Worm (Caenorhabditis elegans) whole organism, L1 larva: Measurements from ENCODE around the gene tac-1.
A peak's percentile ranks its signal among the peaks of the same experiment; 100 is the strongest.
"Not testable (repeated sequence)": the region's sequence is repeated elsewhere in the genome, so short reads cannot be mapped to it uniquely, and the experiment has no call there.

Source experiments
- C04F5.9 ChIP-seq: sonication (generic microtip); optimal IDR thresholded peaks from 2 replicates; lab custom pipeline; 2016; ENCODE audit warnings: missing genetic modification characterization, missing compliant biosample characterization
- C16A3.4 ChIP-seq: fragments of 150-350 bp; optimal IDR thresholded peaks from 2 replicates; lab custom pipeline; 2014; ENCODE audit warnings: missing biosample characterization, missing genetic modification characterization
- C34B4.2 ChIP-seq: sonication (generic microtip); optimal IDR thresholded peaks from 2 replicates; lab custom pipeline; 2017; ENCODE audit warnings: mild to moderate bottlenecking, missing genetic modification characterization, missing compliant biosample characterization
- F16B12.6 ChIP-seq: fragments of 150-350 bp; optimal IDR thresholded peaks from 2 replicates; lab custom pipeline; 2014; ENCODE audit warnings: missing biosample characterization, missing genetic modification characterization
- aha-1 ChIP-seq: fragments of 150-350 bp; optimal IDR thresholded peaks from 2 replicates; lab custom pipeline; 2014; ENCODE audit warnings: missing biosample characterization, missing genetic modification characterization
- alr-1 ChIP-seq: fragments of 200-800 bp; sonication (Bioruptor generic); optimal IDR thresholded peaks from 2 replicates; lab custom pipeline; 2018; ENCODE audit warnings: borderline replicate concordance, mild to moderate bottlenecking, missing genetic modification characterization, missing compliant biosample characterization
- aly-2 ChIP-seq: fragments of 150-350 bp; optimal IDR thresholded peaks from 2 replicates; lab custom pipeline; 2014; ENCODE audit warnings: missing biosample characterization, missing genetic modification characterization
- ceh-63 ChIP-seq: fragments of 200-800 bp; sonication (Bioruptor generic); optimal IDR thresholded peaks from 2 replicates; lab custom pipeline; 2018; ENCODE audit warnings: mild to moderate bottlenecking, missing genetic modification characterization, missing compliant biosample characterization
- ceh-88 ChIP-seq: fragments of 200-800 bp; sonication (Bioruptor generic); IDR thresholded peaks from 2 replicates; pipeline ENCODE4 v1.3.6; 2022; ENCODE audit warnings: missing genetic modification characterization, missing compliant biosample characterization
- ceh-90 ChIP-seq: sonication (generic microtip); optimal IDR thresholded peaks from 2 replicates; lab custom pipeline; 2016; ENCODE audit warnings: missing genetic modification characterization, missing compliant biosample characterization
- ces-1 ChIP-seq: fragments of 150-350 bp; optimal IDR thresholded peaks from 2 replicates; lab custom pipeline; 2014; ENCODE audit warnings: missing biosample characterization, missing genetic modification reagents, missing genetic modification characterization
- dpl-1 ChIP-seq, 3 experiments: fragments of 150-350 bp in 2 of 3; sonication (generic microtip) in 1 of 3; optimal IDR thresholded peaks; 2 replicates each; lab custom pipeline; 2014 to 2017; ENCODE audit warnings: missing biosample characterization in 3 of 3, missing genetic modification characterization in 3 of 3, missing genetic modification reagents in 3 of 3
- dsc-1 ChIP-seq: sonication (generic microtip); optimal IDR thresholded peaks from 2 replicates; lab custom pipeline; 2016; ENCODE audit warnings: mild to moderate bottlenecking, missing genetic modification characterization, missing compliant biosample characterization
- efl-1 ChIP-seq, 4 experiments: fragments of 150-350 bp; optimal IDR thresholded peaks in 3 of 4; peaks in 1 of 4; 1 replicate in 1 of 4; 2 replicates in 3 of 4; lab custom pipeline; 2014; ENCODE audit warnings: missing biosample characterization in 2 of 4, missing genetic modification characterization in 2 of 4, missing genetic modification reagents in 2 of 4
- efl-3 ChIP-seq: fragments of 200-800 bp; sonication (Bioruptor generic); optimal IDR thresholded peaks from 2 replicates; lab custom pipeline; 2018; ENCODE audit warnings: mild to moderate bottlenecking, missing genetic modification characterization, missing compliant biosample characterization
- egl-13 ChIP-seq: sonication (generic microtip); optimal IDR thresholded peaks from 2 replicates; lab custom pipeline; 2016; ENCODE audit warnings: missing genotype, missing genetic modification reagents, missing genetic modification characterization, missing compliant biosample characterization
- elt-3 ChIP-seq, 6 experiments: fragments of 150-350 bp in 1 of 6; sonication (generic microtip); optimal IDR thresholded peaks; 2 replicates each; lab custom pipeline; 2017 to 2018; ENCODE audit warnings: missing biosample characterization in 6 of 6, missing genetic modification characterization in 6 of 6, inconsistent platforms in 1 of 6
- fkh-10 ChIP-seq: sonication (generic microtip); optimal IDR thresholded peaks from 2 replicates; lab custom pipeline; 2017; ENCODE audit warnings: missing biosample characterization, missing genetic modification reagents, missing genetic modification characterization
- hlh-17 ChIP-seq: fragments of 200-800 bp; sonication (Bioruptor generic); optimal IDR thresholded peaks from 2 replicates; lab custom pipeline; 2018; ENCODE audit warnings: missing genetic modification characterization, mild to moderate bottlenecking, missing compliant biosample characterization, moderate library complexity, borderline replicate concordance
- hpl-2 ChIP-seq: fragments of 150-350 bp; optimal IDR thresholded peaks from 2 replicates; lab custom pipeline; 2014; ENCODE audit warnings: missing biosample characterization, missing genetic modification reagents, missing genetic modification characterization
- irx-1 ChIP-seq: sonication (generic microtip); optimal IDR thresholded peaks from 2 replicates; lab custom pipeline; 2016; ENCODE audit warnings: missing genetic modification characterization, missing compliant biosample characterization
- jun-1 ChIP-seq: fragments of 150-350 bp; optimal IDR thresholded peaks from 2 replicates; lab custom pipeline; 2014; ENCODE audit warnings: missing biosample characterization, missing genetic modification reagents, missing genetic modification characterization
- lin-15B ChIP-seq: fragments of 150-350 bp; sonication (generic microtip); optimal IDR thresholded peaks from 3 replicates; lab custom pipeline; 2014; ENCODE audit warnings: missing biosample characterization, missing genetic modification characterization
- lin-35 ChIP-seq, 2 experiments: fragments of 150-350 bp; optimal IDR thresholded peaks; 2 replicates each; lab custom pipeline; 2014; ENCODE audit warnings: missing biosample characterization in 2 of 2, missing genetic modification characterization in 2 of 2, missing genetic modification reagents in 2 of 2
- lsy-2 ChIP-seq, 2 experiments: fragments of 150-350 bp; optimal IDR thresholded peaks; 2 replicates each; lab custom pipeline; 2014; ENCODE audit warnings: missing biosample characterization in 2 of 2, missing genetic modification characterization in 2 of 2
- mef-2 ChIP-seq: fragments of 150-350 bp; optimal IDR thresholded peaks from 2 replicates; lab custom pipeline; 2014; ENCODE audit warnings: missing biosample characterization, missing genetic modification characterization
- nhr-19 ChIP-seq: fragments of 200-800 bp; sonication (Bioruptor generic); conservative IDR thresholded peaks from 2 replicates; pipeline ENCODE4 v1.3.6; 2022; ENCODE audit warnings: missing genetic modification characterization, missing compliant biosample characterization
- nhr-237 ChIP-seq: fragments of 150-350 bp; optimal IDR thresholded peaks from 2 replicates; lab custom pipeline; 2014; ENCODE audit warnings: missing biosample characterization, missing genetic modification characterization
- nhr-77 ChIP-seq: fragments of 150-350 bp; optimal IDR thresholded peaks from 2 replicates; lab custom pipeline; 2014; ENCODE audit warnings: missing biosample characterization, missing genetic modification characterization
- nhr-84 ChIP-seq: sonication (generic microtip); optimal IDR thresholded peaks from 2 replicates; lab custom pipeline; 2017; ENCODE audit warnings: missing biosample characterization, missing genetic modification characterization
- nhr-85 ChIP-seq: sonication (generic microtip); peaks from one replicate; lab custom pipeline; 2016; ENCODE audit warnings: missing genetic modification characterization, inconsistent platforms, missing compliant biosample characterization
- nhr-90 ChIP-seq: sonication (generic microtip); optimal IDR thresholded peaks from 2 replicates; lab custom pipeline; 2016; ENCODE audit warnings: mild to moderate bottlenecking, missing genetic modification characterization, missing compliant biosample characterization; ENCODE audit not compliant: poor library complexity
- pag-3 ChIP-seq: sonication (generic microtip); optimal IDR thresholded peaks from 2 replicates; lab custom pipeline; 2017; ENCODE audit warnings: missing genetic modification characterization, mild to moderate bottlenecking, missing compliant biosample characterization, antibody characterized with exemption, borderline replicate concordance; ENCODE audit not compliant: insufficient read depth
- pax-3 ChIP-seq: fragments of 200-800 bp; sonication (Bioruptor generic); optimal IDR thresholded peaks from 2 replicates; lab custom pipeline; 2018; ENCODE audit warnings: mild to moderate bottlenecking, missing genetic modification characterization, moderate library complexity, missing compliant biosample characterization
- rnt-1 ChIP-seq: sonication (generic microtip); optimal IDR thresholded peaks from 2 replicates; lab custom pipeline; 2016; ENCODE audit warnings: mild to moderate bottlenecking, missing genetic modification characterization, moderate library complexity, missing compliant biosample characterization
- skn-1 ChIP-seq: fragments of 150-350 bp; optimal IDR thresholded peaks from 2 replicates; lab custom pipeline; 2014; ENCODE audit warnings: missing biosample characterization, missing genetic modification characterization
- snpc-4 ChIP-seq: fragments of 150-350 bp; optimal IDR thresholded peaks from 2 replicates; lab custom pipeline; 2014; ENCODE audit warnings: missing biosample characterization, missing genetic modification characterization
- snu-23 ChIP-seq: sonication (generic microtip); optimal IDR thresholded peaks from 2 replicates; lab custom pipeline; 2016; ENCODE audit warnings: missing genetic modification characterization, missing compliant biosample characterization
- sox-4 ChIP-seq: sonication (generic microtip); optimal IDR thresholded peaks from 2 replicates; lab custom pipeline; 2016; ENCODE audit warnings: missing genetic modification characterization, missing compliant biosample characterization
- tbx-2 ChIP-seq: sonication (generic microtip); optimal IDR thresholded peaks from 2 replicates; lab custom pipeline; 2016; ENCODE audit warnings: missing genetic modification characterization, missing compliant biosample characterization
- unc-30 ChIP-seq: sonication (generic microtip); optimal IDR thresholded peaks from 2 replicates; lab custom pipeline; 2017; ENCODE audit warnings: missing biosample characterization, missing genetic modification characterization
- unc-62 ChIP-seq: fragments of 150-350 bp; optimal IDR thresholded peaks from 2 replicates; lab custom pipeline; 2014; ENCODE audit warnings: missing biosample characterization, missing genetic modification reagents, missing genetic modification characterization
- unc-86 ChIP-seq: sonication (generic microtip); optimal IDR thresholded peaks from 2 replicates; lab custom pipeline; 2016; ENCODE audit warnings: missing genetic modification characterization, missing compliant biosample characterization
- zip-4 ChIP-seq: fragments of 200-800 bp; sonication (Bioruptor generic); optimal IDR thresholded peaks from 2 replicates; lab custom pipeline; 2018; ENCODE audit warnings: mild to moderate bottlenecking, missing genetic modification characterization, moderate library complexity, missing compliant biosample characterization

Gene tac-1

ce11 chrII:14753858-14754750 lies at the start of gene tac-1, which contains the start of gene Y54E2A.4:
tac-1 (minus strand) TSS chrII:14753877.
Y54E2A.4 (plus strand) TSS chrII:14754622.
- peak; percentile 28 for TF ChIP-seq skn-1 (tag; lab: Kevin White, UChicago)
- TF ChIP-seq fkh-10 (GFP tag; lab: Kevin White, UChicago) = no peak
- no peak for TF ChIP-seq pag-3 (tag; lab: Kevin White, UChicago)
- no peak for TF ChIP-seq ces-1
- no peak for TF ChIP-seq sox-4 (tag; lab: Kevin White, UChicago)
- peak in 1 of 2 experiments; percentile 24 for TF ChIP-seq efl-1 (optimal IDR thresholded peaks at IDR 0.05; lab: Kevin White, UChicago)
- peak in 1 of 2 experiments; percentile 30 for TF ChIP-seq efl-1 (GFP tag; optimal IDR thresholded peaks at IDR 0.05 in 1 of 2; lab: Kevin White, UChicago)
- no peak for TF ChIP-seq unc-62
- no peak for TF ChIP-seq zip-4 (GFP tag; lab: Kevin White, UChicago)
- no peak for TF ChIP-seq C34B4.2
- no peak for TF ChIP-seq egl-13 (tag; lab: Kevin White, UChicago)
- no peak for TF ChIP-seq ceh-88 (GFP tag; lab: Robert Waterston, UW)
- no peak for TF ChIP-seq hlh-17 (GFP tag; lab: Kevin White, UChicago)
- TF ChIP-seq elt-3 (tag; optimal IDR thresholded peaks at IDR 0.05; lab: Kevin White, UChicago) = no peak
- TF ChIP-seq irx-1 (tag; lab: Kevin White, UChicago) = no peak
- TF ChIP-seq lin-35 (GFP tag; optimal IDR thresholded peaks at IDR 0.05; lab: Kevin White, UChicago) = peak in 1 of 2 experiments; percentile 33
- TF ChIP-seq aha-1 (tag; lab: Kevin White, UChicago) = no peak
- no peak for TF ChIP-seq F16B12.6
- TF ChIP-seq C16A3.4 (tag; lab: Kevin White, UChicago) = no peak
- TF ChIP-seq aly-2 = no peak
- TF ChIP-seq nhr-77 = no peak
- peak; percentile 6 to 56 (median 11) for TF ChIP-seq dpl-1 (GFP tag; optimal IDR thresholded peaks at IDR 0.05; lab: Kevin White, UChicago)
- TF ChIP-seq lsy-2 (tag; optimal IDR thresholded peaks at IDR 0.05; lab: Kevin White, UChicago) = peak in 1 of 2 experiments; percentile 38
- TF ChIP-seq unc-86 = no peak
- TF ChIP-seq pax-3 (tag; lab: Kevin White, UChicago) = no peak
- TF ChIP-seq ceh-90 (tag; lab: Kevin White, UChicago) = no peak

- TF ChIP-seq nhr-90 (peak; percentile 32), snu-23 (GFP tag; lab: Kevin White, UChicago) (peak; percentile 36), lin-35 (GFP tag; optimal IDR thresholded peaks at IDR 0.05; lab: Kevin White, UChicago) (peak in 1 of 2 experiments; percentile 18), efl-1 (optimal IDR thresholded peaks at IDR 0.05; lab: Kevin White, UChicago) (peak in 1 of 2 experiments; percentile 0), snpc-4 (tag; lab: Kevin White, UChicago) (peak; percentile 17), nhr-85 (peak; percentile 13), nhr-19 (GFP tag; lab: Robert Waterston, UW) (peak; percentile 23; the same call in 1 of the 2 replicates)
- not testable (repeated sequence) for TF ChIP-seq efl-1 (GFP tag; optimal IDR thresholded peaks at IDR 0.05 in 1 of 2; lab: Kevin White, UChicago)
These were observed 48.9 kb upstream of the tac-1 start for ce11 chrII:14802527-14802926.

DNA sequence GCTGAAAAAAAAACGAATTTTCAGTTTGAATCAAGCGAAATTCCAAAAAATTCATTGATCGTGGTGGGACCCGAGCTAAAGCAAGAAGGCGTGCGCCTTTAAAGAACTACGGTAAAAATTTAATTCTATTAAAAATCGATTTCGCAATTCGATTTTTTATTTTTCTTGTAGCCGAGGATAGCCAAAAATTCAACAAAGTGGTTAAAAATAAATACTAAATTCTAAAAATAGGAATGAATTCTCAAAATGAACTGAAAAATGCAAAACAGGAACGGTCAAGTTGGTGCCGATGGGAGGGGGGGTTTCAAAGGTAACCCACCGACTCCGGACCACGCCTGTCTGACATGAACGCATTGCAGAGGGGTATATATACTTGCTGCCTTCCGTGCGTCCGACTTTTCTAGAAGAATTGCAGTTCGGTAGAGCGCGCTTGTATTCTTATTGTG lies 47.4 kb upstream of the tac-1 start:
- no peak for TF ChIP-seq ceh-90 (tag; lab: Kevin White, UChicago)
- no peak for TF ChIP-seq ceh-63 (GFP tag; lab: Kevin White, UChicago)
- TF ChIP-seq rnt-1 (tag; lab: Kevin White, UChicago) = peak; percentile 62
- TF ChIP-seq jun-1 (tag; lab: Kevin White, UChicago) = no peak
- TF ChIP-seq hpl-2 (GFP tag; lab: Kevin White, UChicago) = no peak
- TF ChIP-seq C04F5.9 (tag; lab: Kevin White, UChicago) = no peak
- no peak for TF ChIP-seq zip-4 (GFP tag; lab: Kevin White, UChicago)
- TF ChIP-seq dpl-1 (GFP tag; optimal IDR thresholded peaks at IDR 0.05; lab: Kevin White, UChicago) = peak; percentile 10 to 33 (median 29)
- TF ChIP-seq efl-3 (GFP tag; lab: Kevin White, UChicago) = no peak
- TF ChIP-seq alr-1 = no peak
- no peak for TF ChIP-seq aha-1 (tag; lab: Kevin White, UChicago)
- TF ChIP-seq egl-13 (tag; lab: Kevin White, UChicago) = peak; percentile 3
- TF ChIP-seq dsc-1 (tag; lab: Kevin White, UChicago) = peak; percentile 33
- TF ChIP-seq mef-2 (tag; lab: Kevin White, UChicago) = no peak
- TF ChIP-seq lin-15B (tag; lab: Kevin White, UChicago) = no peak
- no peak for TF ChIP-seq unc-30
- no peak for TF ChIP-seq nhr-84
- peak; percentile 14 for TF ChIP-seq tbx-2 (tag; lab: Kevin White, UChicago)
- peak; percentile 19 for TF ChIP-seq C16A3.4 (tag; lab: Kevin White, UChicago)
- no peak for TF ChIP-seq elt-3 (tag; optimal IDR thresholded peaks at IDR 0.05; lab: Kevin White, UChicago)
- peak in 1 of 2 experiments; percentile 29 for TF ChIP-seq lin-35 (GFP tag; optimal IDR thresholded peaks at IDR 0.05; lab: Kevin White, UChicago)
- no peak for TF ChIP-seq nhr-77
- no peak for TF ChIP-seq irx-1 (tag; lab: Kevin White, UChicago)
- TF ChIP-seq skn-1 (tag; lab: Kevin White, UChicago) = peak; percentile 26
- TF ChIP-seq ceh-88 (GFP tag; lab: Robert Waterston, UW) = no peak
- TF ChIP-seq nhr-237 = no peak
- no peak for TF ChIP-seq F16B12.6
